Fruit fly (Drosophila melanogaster) whole organism, embryonic: ENCODE data around the gene Ku80.

Experiments used
- Ada2b ChIP-seq: fragments of 200-800 bp; sonication (Bioruptor generic); IDR thresholded peaks from 2 replicates; pipeline ENCODE4 v1.3.6; 2022; ENCODE audit warnings: missing biosample characterization, missing genetic modification characterization
- BEAF-32 ChIP-seq: fragments of 200-800 bp; sonication (Bioruptor generic); optimal IDR thresholded peaks from 3 replicates; lab custom pipeline; 2017; ENCODE audit warnings: missing biosample characterization, missing genetic modification characterization, mild to moderate bottlenecking, moderate library complexity, missing genetic modification reagents
- CG10321 ChIP-seq: fragments of 200-800 bp; sonication (Bioruptor generic); IDR thresholded peaks from 2 replicates; pipeline ENCODE4 v1.3.6; 2022; ENCODE audit warnings: missing biosample characterization, missing genetic modification characterization
- CG10565 ChIP-seq: fragments of 200-800 bp; sonication (Bioruptor generic); optimal IDR thresholded peaks from 3 replicates; lab custom pipeline; 2016; ENCODE audit warnings: missing biosample characterization, mild to moderate bottlenecking, missing genetic modification characterization
- CG11696 ChIP-seq: fragments of 200-800 bp; sonication (Bioruptor generic); IDR thresholded peaks from 2 replicates; pipeline ENCODE4 v1.3.6; 2022; ENCODE audit warnings: missing biosample characterization, missing genetic modification characterization
- CG11723 ChIP-seq: fragments of 200-800 bp; sonication (Bioruptor generic); optimal IDR thresholded peaks from 2 replicates; lab custom pipeline; 2017; ENCODE audit warnings: missing biosample characterization, mild to moderate bottlenecking, missing genetic modification characterization
- CG12942 ChIP-seq: fragments of 200-800 bp; sonication (Bioruptor generic); optimal IDR thresholded peaks from 3 replicates; lab custom pipeline; 2016; ENCODE audit warnings: missing biosample characterization, missing genetic modification characterization
- CG14014 ChIP-seq: fragments of 200-800 bp; sonication (Bioruptor generic); IDR thresholded peaks from 2 replicates; pipeline ENCODE4 v1.3.6; 2022; ENCODE audit warnings: missing biosample characterization, missing genetic modification characterization
- CG14860 ChIP-seq: fragments of 200-800 bp; sonication (Bioruptor generic); IDR thresholded peaks from 3 replicates; pipeline ENCODE4 v1.3.6; 2022; ENCODE audit warnings: missing biosample characterization, missing genetic modification characterization; ENCODE audit not compliant: partially characterized antibody
- CG1602 ChIP-seq: fragments of 200-800 bp; sonication (Bioruptor generic); optimal IDR thresholded peaks from 3 replicates; lab custom pipeline; 2016; ENCODE audit warnings: missing biosample characterization, missing genetic modification characterization
- CG17829 ChIP-seq: fragments of 200-800 bp; optimal IDR thresholded peaks from 2 replicates; lab custom pipeline; 2019; ENCODE audit warnings: missing biosample characterization, mild to moderate bottlenecking, missing genetic modification characterization, moderate library complexity
- CG18011 ChIP-seq: fragments of 200-800 bp; sonication (Bioruptor generic); optimal IDR thresholded peaks from 2 replicates; lab custom pipeline; 2017; ENCODE audit warnings: missing biosample characterization, missing genetic modification characterization, mild to moderate bottlenecking, moderate library complexity, missing genotype
- CG2678 ChIP-seq: fragments of 200-800 bp; sonication (Bioruptor generic); optimal IDR thresholded peaks from 3 replicates; lab custom pipeline; 2019; ENCODE audit warnings: missing biosample characterization, mild to moderate bottlenecking, missing genetic modification characterization, moderate library complexity
- CG2875 ChIP-seq: fragments of 200-800 bp; sonication (Bioruptor generic); optimal IDR thresholded peaks from 2 replicates; lab custom pipeline; 2017; ENCODE audit warnings: missing biosample characterization, mild to moderate bottlenecking, missing genetic modification characterization, missing genetic modification reagents
- CG3726 ChIP-seq: fragments of 200-800 bp; sonication (Bioruptor generic); IDR thresholded peaks from 3 replicates; pipeline ENCODE4, ENCODE4 v1.3.6; 2022; ENCODE audit warnings: missing biosample characterization, missing genetic modification characterization
- CG43689 ChIP-seq: fragments of 200-800 bp; sonication (Bioruptor generic); IDR thresholded peaks from 2 replicates; pipeline ENCODE4 v1.3.6; 2022; ENCODE audit warnings: missing biosample characterization, missing genetic modification characterization
- CG4617 ChIP-seq: fragments of 200-800 bp; sonication (Bioruptor generic); optimal IDR thresholded peaks from 3 replicates; lab custom pipeline; 2016; ENCODE audit warnings: missing biosample characterization, missing genetic modification characterization, borderline replicate concordance
- CG6683 ChIP-seq: fragments of 200-800 bp; sonication (Bioruptor generic); optimal IDR thresholded peaks from 2 replicates; lab custom pipeline; 2017; ENCODE audit warnings: missing biosample characterization, mild to moderate bottlenecking, missing genetic modification characterization, missing genetic modification reagents
- CG8765 ChIP-seq: fragments of 200-800 bp; sonication (Bioruptor generic); IDR thresholded peaks from 2 replicates; pipeline ENCODE4 v1.3.6; 2022; ENCODE audit warnings: missing biosample characterization, missing genetic modification characterization
- CG8924 ChIP-seq: fragments of 200-800 bp; optimal IDR thresholded peaks from 3 replicates; lab custom pipeline; 2019; ENCODE audit warnings: missing biosample characterization, mild to moderate bottlenecking, missing genetic modification characterization, moderate library complexity
- Dek ChIP-seq: fragments of 200-800 bp; sonication (Bioruptor generic); optimal IDR thresholded peaks from 3 replicates; lab custom pipeline; 2019; ENCODE audit warnings: missing biosample characterization, mild to moderate bottlenecking, missing genetic modification characterization, moderate library complexity
- Dll ChIP-seq: fragments of 200-800 bp; sonication (Bioruptor generic); IDR thresholded peaks from 4 replicates; pipeline ENCODE4 v1.3.6; 2022; ENCODE audit warnings: missing biosample characterization, missing genetic modification characterization; ENCODE audit not compliant: partially characterized antibody
- Doc3 ChIP-seq: fragments of 200-800 bp; sonication (Bioruptor generic); IDR thresholded peaks from 3 replicates; pipeline ENCODE4 v1.3.6; 2022; ENCODE audit warnings: missing biosample characterization, missing genetic modification characterization; ENCODE audit not compliant: partially characterized antibody
- ERR ChIP-seq: fragments of 200-800 bp; sonication (Bioruptor generic); optimal IDR thresholded peaks from 2 replicates; lab custom pipeline; 2016; ENCODE audit warnings: missing biosample characterization, missing genetic modification characterization
- H15 ChIP-seq: fragments of 200-800 bp; sonication (Bioruptor generic); IDR thresholded peaks from 3 replicates; pipeline ENCODE4 v1.3.6; 2022; ENCODE audit warnings: missing biosample characterization, missing genetic modification characterization
- H2.0 ChIP-seq: fragments of 200-800 bp; sonication (Bioruptor generic); IDR thresholded peaks from 2 replicates; pipeline ENCODE4 v1.3.6; 2022; ENCODE audit warnings: missing biosample characterization, missing genetic modification characterization
- HmgZ ChIP-seq: fragments of 200-800 bp; sonication (Bioruptor generic); optimal IDR thresholded peaks from 2 replicates; lab custom pipeline; 2018; ENCODE audit warnings: missing biosample characterization, mild to moderate bottlenecking, missing genetic modification characterization
- Hmr ChIP-seq: fragments of 200-800 bp; sonication (Bioruptor generic); optimal IDR thresholded peaks from 3 replicates; lab custom pipeline; 2017; ENCODE audit warnings: mild to moderate bottlenecking, missing biosample characterization, missing genetic modification reagents, missing genetic modification characterization
- Myb ChIP-seq: fragments of 200-800 bp; sonication (Bioruptor generic); optimal IDR thresholded peaks from 2 replicates; lab custom pipeline; 2016; ENCODE audit warnings: missing biosample characterization, missing genetic modification characterization
- Nf-YC ChIP-seq: fragments of 200-800 bp; optimal IDR thresholded peaks from 3 replicates; lab custom pipeline; 2019; ENCODE audit warnings: missing biosample characterization, mild to moderate bottlenecking, missing genetic modification characterization, moderate library complexity
- Ssrp ChIP-seq: fragments of 200-800 bp; sonication (Bioruptor generic); optimal IDR thresholded peaks from 2 replicates; lab custom pipeline; 2018; ENCODE audit warnings: missing biosample characterization, mild to moderate bottlenecking, missing genetic modification characterization, moderate library complexity
- Tbp ChIP-seq: fragments of >200 bp; optimal IDR thresholded peaks from 2 replicates; lab custom pipeline; 2018; ENCODE audit warnings: missing biosample characterization, missing genetic modification characterization
- Xrp1 ChIP-seq: fragments of 200-800 bp; sonication (Bioruptor generic); IDR thresholded peaks from 2 replicates; pipeline ENCODE4 v1.3.6; 2022; ENCODE audit warnings: missing biosample characterization, missing genetic modification characterization
- ab ChIP-seq: fragments of 200-800 bp; sonication (Bioruptor generic); optimal IDR thresholded peaks from 2 replicates; lab custom pipeline; 2016; ENCODE audit warnings: missing biosample characterization, missing genetic modification characterization
- bbx ChIP-seq: fragments of 200-800 bp; sonication (Bioruptor generic); IDR thresholded peaks from 2 replicates; pipeline ENCODE4 v1.3.6; 2022; ENCODE audit warnings: missing biosample characterization, missing genetic modification characterization; ENCODE audit not compliant: partially characterized antibody
- br ChIP-seq: fragments of >200 bp; optimal IDR thresholded peaks from 2 replicates; lab custom pipeline; 2017
- cad ChIP-seq: fragments of >200 bp; optimal IDR thresholded peaks from 2 replicates; lab custom pipeline; 2017; ENCODE audit warnings: missing biosample characterization, missing genetic modification characterization
- caup ChIP-seq: fragments of 200-800 bp; sonication (Bioruptor generic); optimal IDR thresholded peaks from 3 replicates; lab custom pipeline; 2017; ENCODE audit warnings: missing biosample characterization, mild to moderate bottlenecking, missing genetic modification characterization, moderate library complexity; ENCODE audit not compliant: severe bottlenecking
- ems ChIP-seq: fragments of 200-800 bp; sonication (Bioruptor generic); optimal IDR thresholded peaks from 3 replicates; lab custom pipeline; 2016; ENCODE audit warnings: missing biosample characterization, missing genetic modification characterization
- eyg ChIP-seq: fragments of 200-800 bp; sonication (Bioruptor generic); optimal IDR thresholded peaks from 3 replicates; lab custom pipeline; 2016; ENCODE audit warnings: missing biosample characterization, missing genetic modification characterization
- ken ChIP-seq: fragments of 200-800 bp; sonication (Bioruptor generic); IDR thresholded peaks from 3 replicates; pipeline ENCODE4 v1.3.6; 2022; ENCODE audit warnings: missing biosample characterization, missing genetic modification characterization
- mirr ChIP-seq: fragments of 200-800 bp; sonication (Bioruptor generic); optimal IDR thresholded peaks from 3 replicates; lab custom pipeline; 2018; ENCODE audit warnings: missing biosample characterization, mild to moderate bottlenecking, missing genetic modification characterization
- nmo ChIP-seq: fragments of 200-800 bp; sonication (Bioruptor generic); optimal IDR thresholded peaks from 2 replicates; lab custom pipeline; 2018; ENCODE audit warnings: missing biosample characterization, mild to moderate bottlenecking, missing genetic modification characterization, moderate library complexity
- pan ChIP-seq, 4 experiments: fragments of >200 bp in 3 of 4; fragments of 200-800 bp in 1 of 4; sonication (Bioruptor generic) in 1 of 4; optimal IDR thresholded peaks in 3 of 4; IDR thresholded peaks in 1 of 4; 2 replicates each; pipeline versions ENCODE4 v1.3.6 to Lab custom; 2017 to 2022; ENCODE audit warnings: missing biosample characterization in 2 of 4, missing genetic modification characterization in 2 of 4, mixed read lengths in 1 of 4
- sd ChIP-seq: fragments of 200-800 bp; sonication (Bioruptor generic); optimal IDR thresholded peaks from 3 replicates; lab custom pipeline; 2018; ENCODE audit warnings: missing biosample characterization, mild to moderate bottlenecking, missing genetic modification characterization, moderate library complexity
- sob ChIP-seq: fragments of 200-800 bp; sonication (Bioruptor generic); IDR thresholded peaks from 2 replicates; pipeline ENCODE4 v1.3.6; 2022; ENCODE audit warnings: missing biosample characterization, missing genetic modification characterization
- stwl ChIP-seq: fragments of 200-800 bp; sonication (Bioruptor generic); optimal IDR thresholded peaks from 3 replicates; lab custom pipeline; 2018; ENCODE audit warnings: missing biosample characterization, mild to moderate bottlenecking, missing genetic modification characterization, moderate library complexity
- sug ChIP-seq: fragments of 200-800 bp; optimal IDR thresholded peaks from 2 replicates; lab custom pipeline; 2019; ENCODE audit warnings: missing biosample characterization, mild to moderate bottlenecking, missing genetic modification characterization, moderate library complexity

The Ku80 gene

dm6 chr2L:15746600-15747393 is 24.2 kb downstream of the Ku80 start (continued):
- TF ChIP-seq CG2678 (tag; lab: Kevin White, UChicago) (peak; percentile 97), CG17829 (tag; lab: Kevin White, UChicago) (peak; percentile 96), Ada2b (peak; percentile 74), CG11723 (GFP tag; lab: Kevin White, UChicago) (peak; percentile 81), sd (tag; lab: Kevin White, UChicago) (peak; percentile 66), CG1602 (peak; percentile 86), eyg (GFP tag; lab: Kevin White, UChicago) (no peak), ERR (GFP tag; lab: Kevin White, UChicago) (no peak), H2.0 (GFP tag; lab: Robert Waterston, UW) (peak; percentile 78), Nf-YC (peak; percentile 88), CG14014 (GFP tag; lab: Robert Waterston, UW) (peak; percentile 62; the same call in 1 of the 2 replicates), HmgZ (tag; lab: Kevin White, UChicago) (peak; percentile 43), BEAF-32 (GFP tag; lab: Kevin White, UChicago) (peak; percentile 17), bbx (GFP tag; lab: Robert Waterston, UW) (peak; percentile 29), caup (GFP tag; lab: Kevin White, UChicago) (peak; percentile 87), stwl (tag; lab: Kevin White, UChicago) (peak; percentile 40), Xrp1 (GFP tag; lab: Robert Waterston, UW) (peak; percentile 91), ems (GFP tag; lab: Kevin White, UChicago) (no peak), CG4617 (GFP tag; lab: Kevin White, UChicago) (peak; percentile 40), Myb (GFP tag; lab: Kevin White, UChicago) (no peak), Ssrp (tag; lab: Kevin White, UChicago) (peak; percentile 95), cad (GFP tag; lab: Kevin White, UChicago) (no peak), sob (GFP tag; lab: Robert Waterston, UW) (peak; percentile 70), CG43689 (GFP tag; lab: Robert Waterston, UW) (no peak), CG18011 (GFP tag; lab: Kevin White, UChicago) (peak; percentile 65), nmo (GFP tag; lab: Kevin White, UChicago) (peak; percentile 98), CG10565 (GFP tag; lab: Kevin White, UChicago) (no peak), ken (GFP tag; lab: Robert Waterston, UW) (0 out of 3 replicates have a peak, but pooled peaks have one; percentile 49), Hmr (peak; percentile 90), CG12942 (peak; percentile 73), CG3726 (GFP tag; lab: Robert Waterston, UW) (peak; percentile 65; the same call in 1 of the 3 replicates), CG2875 (peak; percentile 86), Dll (GFP tag; lab: Robert Waterston, UW) (no peak), CG8765 (0 out of 2 replicates have a peak, but pooled peaks have one; percentile 39), H15 (GFP tag; lab: Robert Waterston, UW) (peak; percentile 61; the same call in 1 of the 3 replicates), sug (peak; percentile 92), CG14860 (GFP tag; lab: Robert Waterston, UW) (no peak), Dek (peak; percentile 87), br (no peak), CG6683 (GFP tag; lab: Kevin White, UChicago) (peak; percentile 83), ab (no peak), pan (optimal IDR thresholded peaks at IDR 0.05; lab: Kevin White, UChicago) (no peak), pan (GFP tag; optimal IDR thresholded peaks at IDR 0.05 in 1 of 2, IDR thresholded peaks at IDR 0.05 in 1 of 2) (peak in 1 of 2 experiments; percentile 78), CG10321 (GFP tag; lab: Robert Waterston, UW) (no peak), Tbp (no peak), Doc3 (no peak), mirr (GFP tag; lab: Kevin White, UChicago) (peak; percentile 10), CG8924 (tag; lab: Kevin White, UChicago) (peak; percentile 96), CG11696 (GFP tag; lab: Robert Waterston, UW) (no peak)
